Worm (Caenorhabditis elegans) whole organism, L4 larva: ENCODE measurements around the gene rop-1.

Experiments
- F10B5.3 ChIP-seq: sonication (generic microtip); optimal IDR thresholded peaks from 2 replicates; lab custom pipeline; 2016; ENCODE audit warnings: mild to moderate bottlenecking, missing genetic modification characterization, missing compliant biosample characterization
- F44E2.7 ChIP-seq: fragments of 200-800 bp; sonication (Bioruptor generic); IDR thresholded peaks from 2 replicates; pipeline ENCODE4 v2.1.2; 2022; ENCODE audit warnings: missing genetic modification characterization, missing compliant biosample characterization
- T20F7.1 ChIP-seq: fragments of 200-800 bp; sonication (Bioruptor generic); optimal IDR thresholded peaks from 2 replicates; lab custom pipeline; 2018; ENCODE audit warnings: mild to moderate bottlenecking, missing genetic modification characterization, missing compliant biosample characterization
- T26A8.4 ChIP-seq: fragments of 200-800 bp; sonication (Bioruptor generic); IDR thresholded peaks from 2 replicates; pipeline ENCODE4 v1.3.6; 2022; ENCODE audit warnings: missing genetic modification characterization, missing compliant biosample characterization
- aha-1 ChIP-seq: fragments of 150-350 bp; peaks from one replicate; lab custom pipeline; 2014; ENCODE audit warnings: missing biosample characterization, missing genetic modification characterization
- ceh-28 ChIP-seq: fragments of 150-350 bp; optimal IDR thresholded peaks from 2 replicates; lab custom pipeline; 2014; ENCODE audit warnings: missing biosample characterization, missing genetic modification reagents, missing genetic modification characterization
- ceh-32 ChIP-seq: sonication (generic microtip); optimal IDR thresholded peaks from 2 replicates; lab custom pipeline; 2016; ENCODE audit warnings: mild to moderate bottlenecking, missing genetic modification characterization, missing compliant biosample characterization; ENCODE audit not compliant: poor library complexity
- cey-2 ChIP-seq: sonication (generic microtip); optimal IDR thresholded peaks from 3 replicates; lab custom pipeline; 2017; ENCODE audit warnings: missing genetic modification characterization, mild to moderate bottlenecking, missing compliant biosample characterization, antibody characterized with exemption, borderline replicate concordance; ENCODE audit not compliant: insufficient read depth
- ctbp-1 ChIP-seq: fragments of 200-800 bp; sonication (Bioruptor generic); IDR thresholded peaks from 2 replicates; pipeline ENCODE4 v1.3.6; 2022; ENCODE audit warnings: missing genetic modification reagents, missing genetic modification characterization, missing compliant biosample characterization
- dmd-8 ChIP-seq: fragments of 200-800 bp; sonication (Bioruptor generic); IDR thresholded peaks from 2 replicates; pipeline ENCODE4 v1.3.6; 2022; ENCODE audit warnings: missing genetic modification characterization, missing compliant biosample characterization
- hif-1 ChIP-seq, 2 experiments: sonication (generic microtip); optimal IDR thresholded peaks; 2 replicates each; lab custom pipeline; 2016 to 2017; ENCODE audit warnings: missing compliant biosample characterization in 2 of 2, missing genetic modification characterization in 2 of 2, missing genetic modification reagents in 2 of 2, missing genotype in 2 of 2, mild to moderate bottlenecking in 1 of 2
- hlh-30 ChIP-seq: sonication (generic microtip); optimal IDR thresholded peaks from 2 replicates; lab custom pipeline; 2017; ENCODE audit warnings: antibody characterized with exemption, mild to moderate bottlenecking, missing genetic modification characterization, missing compliant biosample characterization; ENCODE audit not compliant: insufficient read depth
- hmg-1.1 ChIP-seq: fragments of 200-800 bp; sonication (Bioruptor generic); IDR thresholded peaks from 2 replicates; pipeline ENCODE4 v1.3.6; 2022; ENCODE audit warnings: missing genetic modification reagents, missing genetic modification characterization, missing compliant biosample characterization
- lir-3 ChIP-seq: sonication (generic microtip); optimal IDR thresholded peaks from 2 replicates; lab custom pipeline; 2016; ENCODE audit warnings: mild to moderate bottlenecking, missing genetic modification characterization, missing compliant biosample characterization
- lsy-2 ChIP-seq, 2 experiments: fragments of 150-350 bp in 1 of 2; sonication (generic microtip) in 1 of 2; optimal IDR thresholded peaks; 2 replicates each; lab custom pipeline; 2014 to 2017; ENCODE audit warnings: missing biosample characterization in 2 of 2, missing genetic modification characterization in 2 of 2
- madf-5 ChIP-seq, 2 experiments: fragments of 200-800 bp; sonication (Bioruptor generic); IDR thresholded peaks; 2 replicates each; pipeline ENCODE4 v1.3.6; 2022; ENCODE audit warnings: missing compliant biosample characterization in 2 of 2, missing genetic modification characterization in 2 of 2
- madf-9 ChIP-seq: fragments of 200-800 bp; sonication (Bioruptor generic); conservative IDR thresholded peaks from 2 replicates; pipeline ENCODE4 v1.3.6; 2022; ENCODE audit warnings: missing genetic modification reagents, missing genetic modification characterization, missing compliant biosample characterization
- mep-1 ChIP-seq: fragments of 150-350 bp; sonication (generic microtip); optimal IDR thresholded peaks from 3 replicates; lab custom pipeline; 2014; ENCODE audit warnings: missing biosample characterization, missing genetic modification characterization
- mxl-2 ChIP-seq: fragments of 200-800 bp; sonication (Bioruptor generic); conservative IDR thresholded peaks from 2 replicates; pipeline ENCODE4 v1.3.6; 2022; ENCODE audit warnings: missing genetic modification reagents, missing genetic modification characterization, missing compliant biosample characterization
- mxl-3 ChIP-seq: fragments of 200-800 bp; sonication (Bioruptor generic); optimal IDR thresholded peaks from 2 replicates; lab custom pipeline; 2018; ENCODE audit warnings: mild to moderate bottlenecking, missing genetic modification characterization, missing compliant biosample characterization
- nhr-10 ChIP-seq: fragments of 150-350 bp; optimal IDR thresholded peaks from 2 replicates; lab custom pipeline; 2014; ENCODE audit warnings: missing biosample characterization, missing genetic modification characterization
- nhr-102 ChIP-seq: sonication (generic microtip); optimal IDR thresholded peaks from 2 replicates; lab custom pipeline; 2016; ENCODE audit warnings: mild to moderate bottlenecking, missing genetic modification characterization, moderate library complexity, missing compliant biosample characterization
- nhr-28 ChIP-seq: fragments of 150-350 bp; optimal IDR thresholded peaks from 2 replicates; lab custom pipeline; 2014; ENCODE audit warnings: missing biosample characterization, missing genetic modification characterization
- nhr-41 ChIP-seq: fragments of 200-800 bp; sonication (Bioruptor generic); IDR thresholded peaks from 2 replicates; pipeline ENCODE4 v1.3.6; 2022; ENCODE audit warnings: missing genetic modification reagents, missing genetic modification characterization, missing compliant biosample characterization
- nhr-6 ChIP-seq: fragments of 150-350 bp; optimal IDR thresholded peaks from 2 replicates; lab custom pipeline; 2014; ENCODE audit warnings: missing biosample characterization, missing genetic modification characterization
- nhr-77 ChIP-seq: fragments of 150-350 bp; optimal IDR thresholded peaks from 2 replicates; lab custom pipeline; 2014; ENCODE audit warnings: missing biosample characterization, missing genetic modification characterization
- pqm-1 ChIP-seq: sonication (generic microtip); optimal IDR thresholded peaks from 2 replicates; lab custom pipeline; 2017; ENCODE audit warnings: missing biosample characterization, missing genetic modification characterization
- set-16 ChIP-seq: fragments of 200-800 bp; sonication (Bioruptor generic); IDR thresholded peaks from 2 replicates; pipeline ENCODE4 v1.3.6; 2022; ENCODE audit warnings: missing genetic modification reagents, missing genetic modification characterization, missing compliant biosample characterization
- spr-3 ChIP-seq: fragments of 200-800 bp; sonication (Bioruptor generic); optimal IDR thresholded peaks from 2 replicates; lab custom pipeline; 2018; ENCODE audit warnings: mild to moderate bottlenecking, missing genetic modification characterization, missing compliant biosample characterization
- tra-1 ChIP-seq: fragments of 200-800 bp; sonication (Bioruptor generic); IDR thresholded peaks from 2 replicates; pipeline ENCODE4 v1.3.6; 2022; ENCODE audit warnings: missing genetic modification reagents, missing genetic modification characterization, missing compliant biosample characterization
- unc-130 ChIP-seq: sonication (generic microtip); optimal IDR thresholded peaks from 2 replicates; lab custom pipeline; 2016; ENCODE audit warnings: missing genetic modification reagents, missing genetic modification characterization, missing compliant biosample characterization
- vab-7 ChIP-seq: fragments of 200-800 bp; sonication (Bioruptor generic); IDR thresholded peaks from 2 replicates; pipeline ENCODE4 v1.3.6; 2022; ENCODE audit warnings: missing genetic modification reagents, missing genetic modification characterization, missing compliant biosample characterization
- zip-2 ChIP-seq: fragments of 150-350 bp; optimal IDR thresholded peaks from 2 replicates; lab custom pipeline; 2014; ENCODE audit warnings: missing biosample characterization, missing genetic modification characterization

The rop-1 gene

DNA sequence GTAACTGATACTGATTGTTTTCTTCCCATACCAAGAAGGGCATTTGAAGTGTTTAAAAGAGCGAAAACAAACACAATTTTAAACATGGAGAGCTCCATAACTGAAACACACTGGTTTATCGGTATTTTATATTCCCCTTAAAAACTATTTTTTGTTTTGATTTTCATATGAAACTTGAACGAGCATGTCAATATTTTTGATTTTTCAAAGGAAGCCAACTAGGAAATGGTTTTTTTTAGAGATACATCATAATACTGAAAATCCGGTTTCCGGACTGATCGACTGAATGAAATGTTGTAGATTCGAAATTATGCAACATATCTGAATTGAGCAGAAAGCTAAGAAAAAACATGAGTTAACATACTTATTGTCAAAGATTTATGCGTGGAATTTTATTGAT is 27.5 kb downstream of the rop-1 start, which contains the start of gene ttr-19:
TSS of gene ttr-19 (minus strand) at position 101 of the 400 bp plus-strand sequence.
- TF ChIP-seq cey-2 (tag; lab: Kevin White, UChicago), result no peak
- TF ChIP-seq vab-7, result no peak
- no peak for TF ChIP-seq spr-3 (GFP tag; lab: Kevin White, UChicago)
- TF ChIP-seq mxl-3 (GFP tag; lab: Kevin White, UChicago), result no peak
- no peak for TF ChIP-seq aha-1 (tag; lab: Kevin White, UChicago)
- TF ChIP-seq ceh-28 (tag; lab: Kevin White, UChicago), result no peak
- TF ChIP-seq nhr-6 (tag; lab: Kevin White, UChicago), result no peak
- no peak for TF ChIP-seq lsy-2 (tag; optimal IDR thresholded peaks at IDR 0.05; lab: Kevin White, UChicago)
- TF ChIP-seq madf-9 (GFP tag; lab: Robert Waterston, UW), result no peak
- TF ChIP-seq T20F7.1 (GFP tag; lab: Kevin White, UChicago), result no peak
- TF ChIP-seq tra-1 (GFP tag; lab: Robert Waterston, UW), result no peak
- no peak for TF ChIP-seq ctbp-1 (GFP tag; lab: Robert Waterston, UW)
- TF ChIP-seq nhr-41, result no peak
- TF ChIP-seq madf-5 (GFP tag; IDR thresholded peaks at IDR 0.05; lab: Robert Waterston, UW), result no peak
- TF ChIP-seq nhr-28, result no peak

DNA sequence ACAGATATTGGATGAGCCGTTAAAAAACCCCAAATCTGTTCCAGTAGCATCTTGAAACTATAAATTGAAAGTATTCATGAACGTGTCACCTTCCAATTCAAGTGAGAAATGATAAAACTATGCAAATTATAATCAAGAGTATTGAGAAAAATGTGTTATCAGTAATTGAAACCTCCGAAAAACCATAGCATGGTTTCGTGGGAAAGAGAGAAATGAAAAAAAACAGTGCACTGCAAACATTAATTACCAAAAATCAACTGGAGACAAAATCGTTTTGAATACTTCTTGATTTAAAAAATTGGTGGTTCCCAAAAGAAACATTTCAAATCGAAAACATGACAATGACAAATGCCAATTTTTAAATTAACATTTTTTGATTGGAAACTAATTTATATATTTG is 29.2 kb downstream of the rop-1 start, which contains the start of gene daf-36:
TSS of gene daf-36 (minus strand) at position 101 of the 400 bp plus-strand sequence.
- no peak for TF ChIP-seq hif-1 (tag; optimal IDR thresholded peaks at IDR 0.05; lab: Kevin White, UChicago)
- TF ChIP-seq nhr-28, result peak; percentile 39
- no peak for TF ChIP-seq mxl-2 (GFP tag; lab: Robert Waterston, UW)
- no peak for TF ChIP-seq mep-1

DNA sequence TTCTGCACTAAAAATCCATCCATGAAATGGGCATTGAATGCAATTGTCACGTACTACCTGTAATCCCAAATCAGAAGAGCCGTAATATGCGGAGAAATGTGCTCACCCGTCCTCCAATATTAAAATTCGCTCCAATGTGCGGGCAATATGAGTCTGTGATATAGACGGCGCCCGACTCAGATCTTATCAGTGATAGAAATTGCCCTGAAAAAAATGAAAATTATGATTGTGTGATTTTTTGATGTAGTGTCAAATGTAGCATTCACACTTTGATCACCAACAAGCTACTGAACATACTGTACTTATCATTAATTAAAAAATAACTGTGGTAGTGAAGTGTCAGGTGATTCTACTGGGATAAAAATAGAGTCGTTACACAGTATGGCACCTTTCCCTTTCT is 30.2 kb downstream of the rop-1 start:
- TF ChIP-seq nhr-28 (peak; percentile 76), pqm-1 (peak; percentile 73), F44E2.7 (GFP tag; lab: Robert Waterston, UW) (no peak)
- TF ChIP-seq, all 104 proteins: peak for 2

DNA sequence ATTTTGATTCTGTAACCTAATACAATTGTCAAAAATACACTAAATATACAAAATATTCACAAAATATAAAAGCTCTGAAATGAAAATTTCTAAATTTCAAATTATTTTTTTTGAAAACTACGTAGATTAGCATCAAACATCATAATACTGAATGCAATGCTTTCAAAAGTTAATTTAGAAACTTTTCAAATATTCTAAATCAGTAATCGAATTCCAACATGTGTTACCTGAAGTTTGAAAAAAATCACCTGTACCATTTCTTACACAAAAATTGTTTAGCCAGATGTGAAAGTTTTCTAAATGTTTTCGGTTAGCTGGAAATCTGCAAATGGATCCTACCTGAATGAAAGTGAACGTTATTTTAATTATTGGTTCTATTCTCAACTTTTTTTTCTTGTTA is 32.8 kb downstream of the rop-1 start, which contains the start of gene C12D8.20:
TSS of gene C12D8.20 (plus strand) at position 301 of the 400 bp plus-strand sequence.
- TF ChIP-seq dmd-8 (GFP tag; lab: Robert Waterston, UW) (no peak), set-16 (GFP tag; lab: Robert Waterston, UW) (no peak), F10B5.3 (tag; lab: Kevin White, UChicago) (no peak), lsy-2 (tag; optimal IDR thresholded peaks at IDR 0.05; lab: Kevin White, UChicago) (no peak)

DNA sequence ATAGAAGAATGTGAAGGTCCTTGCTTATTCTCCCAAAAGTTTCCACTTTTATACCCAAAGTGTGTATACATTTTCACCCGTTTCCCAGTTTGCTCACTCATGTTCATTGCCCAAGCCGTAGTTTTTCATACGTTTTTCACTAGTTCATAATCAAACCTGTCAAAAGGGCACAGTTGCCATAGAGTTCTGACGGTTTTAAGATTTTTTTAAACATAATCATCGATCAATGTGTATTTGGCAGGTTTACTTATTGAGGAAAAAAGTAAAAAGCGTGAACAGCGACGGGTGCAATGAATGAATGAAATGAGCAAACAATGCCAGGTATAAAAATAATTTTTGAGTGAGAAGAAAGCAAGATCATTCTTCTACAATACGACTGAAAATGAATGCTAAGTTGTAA is 33.5 kb downstream of the rop-1 start, which contains the start of the genes fipr-5 and fipr-9:
TSS of gene fipr-5 (minus strand) at position 101 of the 400 bp plus-strand sequence.
TSS of gene fipr-9 (plus strand) at position 346 of the 400 bp plus-strand sequence.
- TF ChIP-seq hmg-1.1 (GFP tag; lab: Robert Waterston, UW) (no peak), nhr-77 (tag; lab: Kevin White, UChicago) (no peak), dmd-8 (GFP tag; lab: Robert Waterston, UW) (no peak), zip-2 (tag; lab: Kevin White, UChicago) (no peak), nhr-10 (tag; lab: Kevin White, UChicago) (no peak), T26A8.4 (GFP tag; lab: Robert Waterston, UW) (no peak), hlh-30 (tag; lab: Kevin White, UChicago) (no peak), lir-3 (tag; lab: Kevin White, UChicago) (no peak), ceh-32 (tag; lab: Kevin White, UChicago) (no peak), nhr-102 (no peak), unc-130 (no peak)
